Fruit fly (Drosophila melanogaster): ENCODE data around the gene CG34136.

DNA sequence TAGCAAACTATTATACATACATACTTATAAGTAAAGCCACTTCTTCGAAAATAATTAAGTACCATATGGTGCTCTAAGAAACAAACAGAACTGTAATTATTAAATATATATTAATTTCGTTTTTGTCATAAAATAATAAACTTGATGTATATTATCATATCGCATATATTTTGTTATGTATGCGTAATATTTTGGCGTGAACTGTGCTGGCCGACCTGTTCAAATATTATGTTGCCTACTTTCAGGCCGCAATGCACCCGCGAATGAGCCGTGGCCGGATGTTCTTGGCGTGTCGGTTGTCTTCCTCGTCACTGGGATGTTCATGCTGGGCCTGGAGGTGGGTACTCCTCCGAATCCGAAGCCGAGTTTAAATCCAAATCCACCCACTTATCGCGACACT is 18.9 kb upstream of the CG34136 start:
- TF ChIP-seq ovo (GFP tag; optimal IDR thresholded peaks at IDR 0.05) (no peak), kay (GFP tag; ENCODE audit: borderline replicate concordance) (no peak), CG7101 (tag; optimal IDR thresholded peaks at IDR 0.05) (no peak), tj (GFP tag; optimal IDR thresholded peaks at IDR 0.05) (no peak), CG14711 (tag; optimal IDR thresholded peaks at IDR 0.05) (no peak), toe (GFP tag; optimal IDR thresholded peaks at IDR 0.05) (no peak), CG1620 (GFP tag; optimal IDR thresholded peaks at IDR 0.05) (no peak), CG7045 (GFP tag; optimal IDR thresholded peaks at IDR 0.05) (no peak), Clk (GFP tag; optimal IDR thresholded peaks at IDR 0.05) (no peak), cnc (optimal IDR thresholded peaks at IDR 0.05) (no peak)

All from whole organism, adult.